Worm (Caenorhabditis elegans): ENCODE results near the gene F54D1.6.

F54D1.6 gene

ce11 chrIV:11310624-11311023 is 23.0 kb downstream of the F54D1.6 start, which contains the start of gene znf-207:
Gene znf-207 (plus strand): TSS chrIV:11310972.
- TF ChIP-seq F13H6.1 (tag; optimal IDR thresholded peaks at IDR 0.05) (peak; percentile 45), hlh-15 (tag; optimal IDR thresholded peaks at IDR 0.05) (peak; percentile 12), eyg-1 (tag; optimal IDR thresholded peaks at IDR 0.05) (peak; percentile 32), C38D4.7 (GFP tag; optimal IDR thresholded peaks at IDR 0.05) (peak; percentile 28), zip-5 (tag; optimal IDR thresholded peaks at IDR 0.05) (peak; percentile 42), ceh-22 (tag; optimal IDR thresholded peaks at IDR 0.05) (no peak), dmd-4 (tag; optimal IDR thresholded peaks at IDR 0.05; ENCODE audit: borderline replicate concordance) (peak; percentile 45), gmeb-2 (tag; optimal IDR thresholded peaks at IDR 0.05) (peak; percentile 19), ceh-6 (GFP tag; optimal IDR thresholded peaks at IDR 0.05) (peak; percentile 31), fkh-10 (GFP tag; optimal IDR thresholded peaks at IDR 0.05) (no peak), unc-3 (GFP tag; conservative IDR thresholded peaks at IDR 0.05) (no peak), unc-3 (tag; optimal IDR thresholded peaks at IDR 0.05) (peak; percentile 65), lin-11 (tag; optimal IDR thresholded peaks at IDR 0.05) (peak; percentile 18), unc-42 (tag; optimal IDR thresholded peaks at IDR 0.05) (peak; percentile 99), mec-3 (tag; optimal IDR thresholded peaks at IDR 0.05; ENCODE audit: borderline replicate concordance) (no peak), lim-6 (tag; optimal IDR thresholded peaks at IDR 0.05) (peak; percentile 55), nhr-232 (tag; optimal IDR thresholded peaks at IDR 0.05) (peak; percentile 45), ttx-3 (tag; optimal IDR thresholded peaks at IDR 0.05) (peak; percentile 23), che-1 (tag; optimal IDR thresholded peaks at IDR 0.05) (peak; percentile 33), K09A11.1 (tag; optimal IDR thresholded peaks at IDR 0.05; ENCODE audit: insufficient read depth) (peak; percentile 54), odd-2 (tag; optimal IDR thresholded peaks at IDR 0.05) (peak; percentile 13), ceh-34 (tag; optimal IDR thresholded peaks at IDR 0.05) (peak; percentile 59), unc-86 (tag; optimal IDR thresholded peaks at IDR 0.05) (no peak), tbx-7 (tag; optimal IDR thresholded peaks at IDR 0.05) (peak; percentile 4), ceh-19 (GFP tag; optimal IDR thresholded peaks at IDR 0.05) (peak; percentile 52), ceh-18 (tag; optimal IDR thresholded peaks at IDR 0.05) (peak; percentile 27), elt-2 (tag; optimal IDR thresholded peaks at IDR 0.05) (peak; percentile 78), ceh-31 (tag; optimal IDR thresholded peaks at IDR 0.05) (peak; percentile 82), sox-4 (tag; optimal IDR thresholded peaks at IDR 0.05) (peak; percentile 29), fax-1 (tag; optimal IDR thresholded peaks at IDR 0.05) (peak; percentile 54), T23F11.4 (GFP tag; optimal IDR thresholded peaks at IDR 0.05) (no peak), pat-9 (tag; optimal IDR thresholded peaks at IDR 0.05) (peak; percentile 3), K02D7.2 (tag; optimal IDR thresholded peaks at IDR 0.05) (no peak), madf-2 (tag; optimal IDR thresholded peaks at IDR 0.05) (peak; percentile 36), ceh-2 (tag; optimal IDR thresholded peaks at IDR 0.05) (peak; percentile 69), hlh-30 (tag; optimal IDR thresholded peaks at IDR 0.05; ENCODE audit: insufficient read depth) (no peak), pha-2 (tag; optimal IDR thresholded peaks at IDR 0.05) (peak; percentile 2), fkh-6 (tag; optimal IDR thresholded peaks at IDR 0.05) (peak; percentile 63), sox-2 (GFP tag; IDR thresholded peaks at IDR 0.05) (0 out of 2 replicates have a peak, but pooled peaks have one; percentile 23), dve-1 (tag; optimal IDR thresholded peaks at IDR 0.05) (no peak), ceh-48 (tag; optimal IDR thresholded peaks at IDR 0.05) (no peak), ref-2 (tag; optimal IDR thresholded peaks at IDR 0.05) (peak; percentile 60), nfya-1 (tag; optimal IDR thresholded peaks at IDR 0.05) (peak; percentile 67), C08G9.2 (tag; optimal IDR thresholded peaks at IDR 0.05) (no peak), ahr-1 (tag; optimal IDR thresholded peaks at IDR 0.05) (peak; percentile 8), tbx-2 (tag; optimal IDR thresholded peaks at IDR 0.05) (peak; percentile 78), ets-4 (tag; optimal IDR thresholded peaks at IDR 0.05) (peak; percentile 16), ceh-14 (tag; optimal IDR thresholded peaks at IDR 0.05) (peak; percentile 90), syd-9 (tag; optimal IDR thresholded peaks at IDR 0.05) (peak; percentile 31), sdc-2 (tag; optimal IDR thresholded peaks at IDR 0.05) (no peak), ztf-16 (tag; optimal IDR thresholded peaks at IDR 0.05) (no peak), hlh-8 (tag; optimal IDR thresholded peaks at IDR 0.05) (no peak)
